Worm (Caenorhabditis elegans) whole organism, young adult: ENCODE results near the gene K07E8.7.

Experiments
- F22D6.2 ChIP-seq: sonication (generic microtip); optimal IDR thresholded peaks from 2 replicates; lab custom pipeline; 2016; ENCODE audit warnings: mild to moderate bottlenecking, missing genetic modification characterization, missing compliant biosample characterization
- F23B12.7 ChIP-seq: sonication (generic microtip); optimal IDR thresholded peaks from 2 replicates; lab custom pipeline; 2017; ENCODE audit warnings: missing genetic modification characterization, mild to moderate bottlenecking, missing compliant biosample characterization, antibody characterized with exemption, moderate library complexity; ENCODE audit not compliant: insufficient read depth
- F37B4.10 ChIP-seq: fragments of 200-800 bp; sonication (Bioruptor generic); IDR thresholded peaks from 2 replicates; pipeline ENCODE4 v1.3.6; 2022; ENCODE audit warnings: missing genetic modification characterization, missing compliant biosample characterization
- T26A5.8 ChIP-seq: sonication (generic microtip); optimal IDR thresholded peaks from 2 replicates; lab custom pipeline; 2016; ENCODE audit warnings: missing genetic modification characterization, missing compliant biosample characterization
- ekl-4 ChIP-seq: fragments of 200-800 bp; sonication (Bioruptor generic); IDR thresholded peaks from 2 replicates; pipeline ENCODE4 v1.3.6; 2022; ENCODE audit warnings: missing genetic modification reagents, missing genetic modification characterization, missing compliant biosample characterization
- ets-4 ChIP-seq: fragments of 200-800 bp; sonication (Bioruptor generic); optimal IDR thresholded peaks from 2 replicates; lab custom pipeline; 2018; ENCODE audit warnings: mild to moderate bottlenecking, missing genetic modification characterization, missing compliant biosample characterization
- fkh-3 ChIP-seq: sonication (generic microtip); optimal IDR thresholded peaks from 2 replicates; lab custom pipeline; 2016; ENCODE audit warnings: mild to moderate bottlenecking, missing genetic modification characterization, missing compliant biosample characterization
- gei-17 ChIP-seq: fragments of 200-800 bp; sonication (Bioruptor generic); optimal IDR thresholded peaks from 2 replicates; lab custom pipeline; 2018; ENCODE audit warnings: mild to moderate bottlenecking, missing genetic modification characterization, missing compliant biosample characterization
- hmg-20 ChIP-seq: fragments of 200-800 bp; sonication (Bioruptor generic); IDR thresholded peaks from 2 replicates; pipeline ENCODE4 v1.3.6; 2022; ENCODE audit warnings: missing genetic modification reagents, missing genetic modification characterization, missing compliant biosample characterization
- madf-8 ChIP-seq: fragments of 200-800 bp; sonication (Bioruptor generic); conservative IDR thresholded peaks from 2 replicates; pipeline ENCODE4 v1.3.6; 2022; ENCODE audit warnings: missing genetic modification reagents, missing genetic modification characterization, missing compliant biosample characterization
- nfya-1 ChIP-seq: sonication (generic microtip); optimal IDR thresholded peaks from 2 replicates; lab custom pipeline; 2017; ENCODE audit warnings: antibody characterized with exemption, missing compliant biosample characterization, missing genetic modification characterization, borderline replicate concordance; ENCODE audit not compliant: insufficient read depth
- nhr-179 ChIP-seq: sonication (generic microtip); optimal IDR thresholded peaks from 2 replicates; lab custom pipeline; 2016; ENCODE audit warnings: mild to moderate bottlenecking, missing genetic modification characterization, missing compliant biosample characterization
- pha-4 ChIP-seq: fragments of 150-350 bp; sonication (generic microtip); optimal IDR thresholded peaks from 2 replicates; lab custom pipeline; 2014; ENCODE audit warnings: missing biosample characterization, missing genetic modification reagents, missing genetic modification characterization
- rpc-1 ChIP-seq, 2 experiments: fragments of 150-350 bp in 1 of 2; sonication (generic microtip) in 1 of 2; optimal IDR thresholded peaks; 2 replicates each; lab custom pipeline; 2014 to 2018; ENCODE audit warnings: missing biosample characterization in 1 of 2, missing genetic modification characterization in 1 of 2, missing genetic modification reagents in 1 of 2, missing genotype in 1 of 2
- sdz-38 ChIP-seq: sonication (generic microtip); optimal IDR thresholded peaks from 2 replicates; lab custom pipeline; 2016; ENCODE audit warnings: missing genotype, missing genetic modification characterization, missing compliant biosample characterization
- sea-2 ChIP-seq: fragments of 200-800 bp; sonication (Bioruptor generic); IDR thresholded peaks from 2 replicates; pipeline ENCODE4 v1.3.6; 2022; ENCODE audit warnings: missing genetic modification characterization, missing compliant biosample characterization
- tbp1 ChIP-seq: fragments of 200-800 bp; sonication (Bioruptor generic); optimal IDR thresholded peaks from 2 replicates; lab custom pipeline; 2018; ENCODE audit warnings: mild to moderate bottlenecking, missing genetic modification characterization, missing compliant biosample characterization
- unc-130 ChIP-seq: sonication (generic microtip); optimal IDR thresholded peaks from 2 replicates; lab custom pipeline; 2016; ENCODE audit warnings: missing genetic modification reagents, missing genetic modification characterization, missing compliant biosample characterization
- ztf-28 ChIP-seq: fragments of 200-800 bp; sonication (Bioruptor generic); IDR thresholded peaks from 2 replicates; pipeline ENCODE4 v1.3.6; 2022; ENCODE audit warnings: missing genetic modification reagents, missing genetic modification characterization, missing compliant biosample characterization
- ztf-6 ChIP-seq: fragments of 200-800 bp; sonication (Bioruptor generic); IDR thresholded peaks from 2 replicates; pipeline ENCODE4 v1.3.6; 2022; ENCODE audit warnings: missing genetic modification reagents, missing genetic modification characterization, missing compliant biosample characterization

The K07E8.7 gene

DNA sequence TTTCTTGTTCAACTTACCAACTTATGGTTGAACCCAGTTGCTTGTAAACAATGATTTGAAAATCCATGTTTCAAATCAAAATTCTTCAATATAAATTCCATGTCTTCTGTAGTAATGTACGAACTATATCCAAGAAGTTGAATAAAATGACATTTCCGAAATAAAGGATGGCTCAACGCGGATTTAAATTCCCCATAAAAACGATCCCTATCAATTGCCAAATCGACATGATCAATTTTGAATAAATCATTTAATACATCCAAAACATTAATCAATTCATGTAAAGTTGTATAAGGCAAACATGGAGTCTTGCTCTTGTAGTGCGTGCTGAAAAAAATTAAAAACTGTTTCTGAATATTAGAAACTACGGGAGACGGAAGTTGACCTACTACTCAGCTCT is 59.1 kb downstream of the K07E8.7 start, which contains the start of gene W08F4.10:
Gene W08F4.10, minus strand, starts transcription at position 101 of the 400 bp plus-strand sequence.
- TF ChIP-seq pha-4 (tag; lab: Kevin White, UChicago) (no peak), madf-8 (GFP tag; lab: Robert Waterston, UW) (no peak), F37B4.10 (GFP tag; lab: Robert Waterston, UW) (no peak), ztf-28 (GFP tag; lab: Robert Waterston, UW) (no peak), T26A5.8 (tag; lab: Kevin White, UChicago) (no peak), unc-130 (GFP tag; lab: Kevin White, UChicago) (no peak), nhr-179 (tag; lab: Kevin White, UChicago) (no peak), tbp1 (GFP tag; lab: Kevin White, UChicago) (no peak), gei-17 (GFP tag; lab: Kevin White, UChicago) (no peak), rpc-1 (optimal IDR thresholded peaks at IDR 0.05; lab: Kevin White, UChicago) (no peak), rpc-1 (tag; optimal IDR thresholded peaks at IDR 0.05; lab: Kevin White, UChicago) (no peak), sea-2 (no peak), ekl-4 (GFP tag; lab: Robert Waterston, UW) (no peak), nfya-1 (tag; lab: Kevin White, UChicago) (no peak), fkh-3 (no peak), sdz-38 (tag; lab: Kevin White, UChicago) (no peak), F22D6.2 (tag; lab: Kevin White, UChicago) (no peak), ztf-6 (no peak), F23B12.7 (tag; lab: Kevin White, UChicago) (no peak), hmg-20 (GFP tag; lab: Robert Waterston, UW) (no peak), ets-4 (GFP tag; lab: Kevin White, UChicago) (no peak)
